Fruit fly (Drosophila melanogaster) whole organism, pupa: ENCODE measurements around the gene CG3117.

Experiments used
- CG10348 ChIP-seq: fragments of 200-800 bp; sonication (Bioruptor generic); IDR thresholded peaks from 2 replicates; pipeline ENCODE4 v1.3.6; 2022; ENCODE audit warnings: missing biosample characterization, missing genetic modification characterization
- CG12605 ChIP-seq: fragments of 200-800 bp; sonication (Bioruptor generic); IDR thresholded peaks from 2 replicates; pipeline ENCODE4 v1.3.6; 2022; ENCODE audit warnings: missing biosample characterization, missing genetic modification characterization
- CG13204 ChIP-seq: fragments of 200-800 bp; sonication (Bioruptor generic); optimal IDR thresholded peaks from 2 replicates; lab custom pipeline; 2018; ENCODE audit warnings: missing biosample characterization, mild to moderate bottlenecking, missing genetic modification characterization, moderate library complexity
- CG14655 ChIP-seq: fragments of 200-800 bp; sonication (Bioruptor generic); optimal IDR thresholded peaks from 3 replicates; lab custom pipeline; 2017; ENCODE audit warnings: mild to moderate bottlenecking, missing biosample characterization, missing genetic modification reagents, missing genetic modification characterization
- CG15710 ChIP-seq: fragments of 200-800 bp; sonication (Bioruptor generic); optimal IDR thresholded peaks from 2 replicates; lab custom pipeline; 2018; ENCODE audit warnings: missing biosample characterization, mild to moderate bottlenecking, missing genetic modification characterization, moderate library complexity
- CG17806 ChIP-seq: fragments of 200-800 bp; sonication (Bioruptor generic); optimal IDR thresholded peaks from 2 replicates; lab custom pipeline; 2018; ENCODE audit warnings: missing biosample characterization, mild to moderate bottlenecking, missing genetic modification characterization, moderate library complexity
- CG32121 ChIP-seq: fragments of 200-800 bp; sonication (Bioruptor generic); IDR thresholded peaks from 2 replicates; pipeline ENCODE4 v1.3.6; 2022; ENCODE audit warnings: missing biosample characterization, missing genetic modification characterization
- CG34367 ChIP-seq: fragments of 200-800 bp; sonication (Bioruptor generic); optimal IDR thresholded peaks from 2 replicates; lab custom pipeline; 2018; ENCODE audit warnings: missing biosample characterization, mild to moderate bottlenecking, missing genetic modification characterization
- CG4496 ChIP-seq: fragments of 200-800 bp; sonication (Bioruptor generic); IDR thresholded peaks from 3 replicates; pipeline ENCODE4 v1.3.6; 2022; ENCODE audit warnings: missing biosample characterization, missing genetic modification characterization
- CG8159 ChIP-seq: fragments of 200-800 bp; sonication (Bioruptor generic); optimal IDR thresholded peaks from 3 replicates; lab custom pipeline; 2018; ENCODE audit warnings: missing biosample characterization, mild to moderate bottlenecking, missing genetic modification characterization, moderate library complexity
- CG8301 ChIP-seq: fragments of 200-800 bp; sonication (Bioruptor generic); optimal IDR thresholded peaks from 2 replicates; lab custom pipeline; 2018; ENCODE audit warnings: missing biosample characterization, mild to moderate bottlenecking, missing genetic modification characterization
- CG9948 ChIP-seq: fragments of 200-800 bp; sonication (Bioruptor generic); optimal IDR thresholded peaks from 2 replicates; lab custom pipeline; 2018; ENCODE audit warnings: missing biosample characterization, mild to moderate bottlenecking, missing genetic modification characterization, moderate library complexity
- D1 ChIP-seq: fragments of 200-800 bp; sonication (Bioruptor generic); optimal IDR thresholded peaks from 2 replicates; lab custom pipeline; 2018; ENCODE audit warnings: missing biosample characterization, mild to moderate bottlenecking, missing genetic modification characterization, moderate library complexity
- EcR ChIP-seq: fragments of 200-800 bp; sonication (Bioruptor generic); optimal IDR thresholded peaks from 3 replicates; lab custom pipeline; 2019; ENCODE audit warnings: missing biosample characterization, missing genetic modification characterization, mild to moderate bottlenecking, moderate library complexity, missing genetic modification reagents
- Ets98B ChIP-seq: fragments of 200-800 bp; sonication (Bioruptor generic); IDR thresholded peaks from 2 replicates; pipeline ENCODE4 v1.3.6; 2022; ENCODE audit warnings: missing biosample characterization, missing genetic modification characterization
- Pif1A ChIP-seq: fragments of 200-800 bp; sonication (Bioruptor generic); optimal IDR thresholded peaks from 3 replicates; lab custom pipeline; 2016; ENCODE audit warnings: missing biosample characterization, missing genetic modification characterization
- Pif1B ChIP-seq: fragments of 200-800 bp; sonication (Bioruptor generic); optimal IDR thresholded peaks from 3 replicates; lab custom pipeline; 2016; ENCODE audit warnings: missing biosample characterization, missing genetic modification characterization
- Snoo ChIP-seq: fragments of 200-800 bp; sonication (Bioruptor generic); optimal IDR thresholded peaks from 3 replicates; lab custom pipeline; 2017; ENCODE audit warnings: missing biosample characterization, mild to moderate bottlenecking, missing genetic modification characterization, inconsistent platforms
- fd96Ca ChIP-seq: fragments of 200-800 bp; sonication (Bioruptor generic); IDR thresholded peaks from 3 replicates; pipeline ENCODE4 v1.3.6; 2022; ENCODE audit warnings: missing biosample characterization, missing genetic modification characterization
- gl ChIP-seq: fragments of 200-800 bp; sonication (Bioruptor generic); optimal IDR thresholded peaks from 2 replicates; lab custom pipeline; 2018; ENCODE audit warnings: missing biosample characterization, mild to moderate bottlenecking, missing genetic modification characterization
- rn ChIP-seq: fragments of 200-800 bp; sonication (Bioruptor generic); IDR thresholded peaks from 2 replicates; pipeline ENCODE4 v1.3.6; 2022; ENCODE audit warnings: missing biosample characterization, missing genetic modification characterization

Gene CG3117

dm6 chr2L:2884683-2885502, 37.9 kb upstream of the CG3117 start:
- TF ChIP-seq Snoo (tag; lab: Kevin White, UChicago) (no peak), CG13204 (GFP tag; lab: Kevin White, UChicago) (no peak), CG34367 (tag; lab: Kevin White, UChicago) (no peak), Ets98B (peak; percentile 32), CG4496 (GFP tag; lab: Robert Waterston, UW) (peak; percentile 53), CG9948 (tag; lab: Kevin White, UChicago) (no peak), Pif1B (GFP tag; lab: Kevin White, UChicago) (no peak), D1 (tag; lab: Kevin White, UChicago) (no peak), fd96Ca (GFP tag; lab: Robert Waterston, UW) (no peak), EcR (GFP tag; lab: Kevin White, UChicago) (no peak), rn (GFP tag; lab: Robert Waterston, UW) (0 out of 2 replicates have a peak, but pooled peaks have one; percentile 33), CG15710 (tag; lab: Kevin White, UChicago) (peak; percentile 26), CG8159 (tag; lab: Kevin White, UChicago) (peak; percentile 10), CG17806 (tag; lab: Kevin White, UChicago) (no peak), gl (tag; lab: Kevin White, UChicago) (peak; percentile 3), CG12605 (peak; percentile 36; the same call in 1 of the 2 replicates), Pif1A (GFP tag; lab: Kevin White, UChicago) (no peak), CG8301 (tag; lab: Kevin White, UChicago) (no peak), CG32121 (GFP tag; lab: Robert Waterston, UW) (peak; percentile 36), CG14655 (GFP tag; lab: Kevin White, UChicago) (no peak), CG10348 (GFP tag; lab: Robert Waterston, UW) (no peak)

- no peak for TF ChIP-seq Snoo (tag; lab: Kevin White, UChicago)
- TF ChIP-seq CG8301 (tag; lab: Kevin White, UChicago): no peak
- TF ChIP-seq rn (GFP tag; lab: Robert Waterston, UW): no peak
- TF ChIP-seq CG13204 (GFP tag; lab: Kevin White, UChicago): no peak
- no peak for TF ChIP-seq gl (tag; lab: Kevin White, UChicago)
- no peak for TF ChIP-seq Pif1B (GFP tag; lab: Kevin White, UChicago)
- no peak for TF ChIP-seq CG34367 (tag; lab: Kevin White, UChicago)
- TF ChIP-seq Ets98B: no peak
- TF ChIP-seq EcR (GFP tag; lab: Kevin White, UChicago): no peak
- no peak for TF ChIP-seq Pif1A (GFP tag; lab: Kevin White, UChicago)
- no peak for TF ChIP-seq CG17806 (tag; lab: Kevin White, UChicago)
- TF ChIP-seq, all 21 proteins: peak for 0
These were observed 36.8 kb upstream of the CG3117 start for dm6 chr2L:2883703-2884294.

- TF ChIP-seq rn (GFP tag; lab: Robert Waterston, UW): no peak
- TF ChIP-seq CG32121 (GFP tag; lab: Robert Waterston, UW): peak; percentile 20; the same call in 1 of the 2 replicates
- TF ChIP-seq Snoo (tag; lab: Kevin White, UChicago): peak; percentile 28
- TF ChIP-seq fd96Ca (GFP tag; lab: Robert Waterston, UW): no peak
- peak; percentile 12 for TF ChIP-seq Pif1A (GFP tag; lab: Kevin White, UChicago)
These were observed 36.1 kb upstream of the CG3117 start for dm6 chr2L:2882968-2883702.

- TF ChIP-seq CG13204 (GFP tag; lab: Kevin White, UChicago) (no peak), CG34367 (tag; lab: Kevin White, UChicago) (peak; percentile 25), Pif1A (GFP tag; lab: Kevin White, UChicago) (peak; percentile 30), CG14655 (GFP tag; lab: Kevin White, UChicago) (no peak), gl (tag; lab: Kevin White, UChicago) (no peak), CG4496 (GFP tag; lab: Robert Waterston, UW) (peak; percentile 83), CG17806 (tag; lab: Kevin White, UChicago) (peak; percentile 32), D1 (tag; lab: Kevin White, UChicago) (no peak), fd96Ca (GFP tag; lab: Robert Waterston, UW) (peak; percentile 83), Pif1B (GFP tag; lab: Kevin White, UChicago) (peak; percentile 11), CG9948 (tag; lab: Kevin White, UChicago) (peak; percentile 17), Ets98B (peak; percentile 82), CG8159 (tag; lab: Kevin White, UChicago) (peak; percentile 34), EcR (GFP tag; lab: Kevin White, UChicago) (no peak), Snoo (tag; lab: Kevin White, UChicago) (peak; percentile 22), CG12605 (peak; percentile 49), CG32121 (GFP tag; lab: Robert Waterston, UW) (peak; percentile 68), CG15710 (tag; lab: Kevin White, UChicago) (peak; percentile 37), CG8301 (tag; lab: Kevin White, UChicago) (peak; percentile 31), rn (GFP tag; lab: Robert Waterston, UW) (0 out of 2 replicates have a peak, but pooled peaks have one; percentile 40), CG10348 (GFP tag; lab: Robert Waterston, UW) (no peak)
These were observed 31.8 kb upstream of the CG3117 start, which contains the start of gene RabGGTb for dm6 chr2L:2878859-2879258. Gene RabGGTb (plus strand): TSS chr2L:2879112.
